Worm (Caenorhabditis elegans) whole organism, L4/young adult: Measurements from ENCODE around the gene rad-54.L2.

Experiments used
- W03F9.2 ChIP-seq: fragments of 150-350 bp; optimal IDR thresholded peaks from 2 replicates; lab custom pipeline; 2014; ENCODE audit warnings: missing biosample characterization, missing genetic modification characterization
- dao-5 ChIP-seq: sonication (generic microtip); optimal IDR thresholded peaks from 2 replicates; lab custom pipeline; 2016; ENCODE audit warnings: missing genotype, missing genetic modification characterization, moderate library complexity, missing compliant biosample characterization
- him-1 ChIP-seq: sonication (generic microtip); optimal IDR thresholded peaks from 2 replicates; lab custom pipeline; 2016; ENCODE audit warnings: missing genotype, missing genetic modification reagents, missing genetic modification characterization, missing compliant biosample characterization

- TF ChIP-seq him-1 (tag; lab: Kevin White, UChicago) (no peak), W03F9.2 (tag; lab: Kevin White, UChicago) (no peak), dao-5 (tag; lab: Kevin White, UChicago) (no peak)
Measured at ce11 chrIV:8845922-8846321, 48.0 kb upstream of the rad-54.L2 start.
